Fruit fly (Drosophila melanogaster): Measurements from ENCODE around the gene PolG1.

Gene PolG1

DNA sequence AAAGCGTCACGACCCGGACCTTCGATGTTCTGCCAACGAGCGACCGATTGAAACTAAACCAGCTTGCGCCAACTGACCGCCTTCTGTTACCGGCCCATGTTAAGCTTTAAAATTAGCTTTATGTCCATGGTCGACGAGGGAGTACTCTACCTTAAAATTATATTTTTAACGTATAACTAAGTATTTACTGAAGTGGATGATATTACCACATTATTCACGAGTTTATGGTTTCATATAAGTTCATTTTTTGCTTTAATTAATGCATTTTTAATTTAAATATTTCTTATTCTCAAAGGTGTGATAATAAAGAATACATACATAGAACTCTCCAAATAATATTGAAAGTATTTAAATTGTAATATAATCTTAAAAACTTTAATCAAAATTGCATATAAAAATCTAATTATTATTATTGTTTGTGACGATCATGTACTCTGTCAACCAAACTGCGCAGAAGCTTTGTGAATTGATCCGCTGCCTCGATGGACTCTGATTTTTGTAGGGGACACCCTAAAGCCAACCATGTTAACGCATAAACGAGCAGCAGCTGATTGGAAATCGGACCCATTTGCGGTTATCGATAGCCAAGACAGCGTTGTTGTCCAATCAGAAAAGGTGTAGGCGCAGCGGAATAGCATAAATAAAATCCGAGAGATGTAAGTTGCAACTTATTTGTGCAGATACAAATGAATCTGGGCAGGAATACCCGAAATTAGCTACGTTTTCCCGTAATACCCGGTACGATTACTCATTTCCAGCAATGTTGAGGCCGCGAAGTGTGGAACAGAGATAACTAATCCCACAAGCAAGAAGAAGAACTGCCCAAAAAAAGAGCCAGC lies 47.2 kb downstream of the PolG1 start, which contains the start of the genes CG9008 and p38b (continued):
- TF ChIP-seq insv (GFP tag; optimal IDR thresholded peaks at IDR 0.05) (peak; percentile 65 to 95), CG14441 (GFP tag; IDR thresholded peaks at IDR 0.05) (peak; percentile 44; the same call in 1 of the 2 replicates), dm (GFP tag; optimal IDR thresholded peaks at IDR 0.05) (no peak), Max (GFP tag; optimal IDR thresholded peaks at IDR 0.05) (peak; percentile 61), CG11085 (GFP tag; IDR thresholded peaks at IDR 0.05) (no peak), CG17328 (GFP tag; IDR thresholded peaks at IDR 0.05) (peak; percentile 22; the same call in 1 of the 2 replicates), CG10565 (GFP tag; optimal IDR thresholded peaks at IDR 0.05) (no peak), D19B (GFP tag; optimal IDR thresholded peaks at IDR 0.05) (peak; percentile 77), B-H2 (GFP tag; optimal IDR thresholded peaks at IDR 0.05) (peak; percentile 40), oc (tag; optimal IDR thresholded peaks at IDR 0.05) (no peak), ssp (GFP tag; IDR thresholded peaks at IDR 0.05) (peak; percentile 63), CG14860 (GFP tag; IDR thresholded peaks at IDR 0.05; ENCODE audit: partially characterized antibody) (no peak), Doc3 (GFP tag; IDR thresholded peaks at IDR 0.05; ENCODE audit: partially characterized antibody) (0 out of 3 replicates have a peak, but pooled peaks have one; percentile 26), CG6854 (GFP tag; optimal IDR thresholded peaks at IDR 0.05) (peak; percentile 83), chm (GFP tag; IDR thresholded peaks at IDR 0.05) (no peak), CG7372 (GFP tag; IDR thresholded peaks at IDR 0.05) (no peak; the same call in 1 of the 2 replicates), usp (GFP tag; optimal IDR thresholded peaks at IDR 0.05) (no peak), sima (GFP tag; optimal IDR thresholded peaks at IDR 0.05) (no peak), yki (optimal IDR thresholded peaks at IDR 0.05) (no peak), lilli (GFP tag; optimal IDR thresholded peaks at IDR 0.05) (peak; percentile 70), corto (GFP tag; optimal IDR thresholded peaks at IDR 0.05) (peak; percentile 52), Dp (GFP tag; optimal IDR thresholded peaks at IDR 0.05) (no peak), lmd (GFP tag; IDR thresholded peaks at IDR 0.05) (peak; percentile 72), CG34224 (GFP tag; IDR thresholded peaks at IDR 0.05; ENCODE audit: partially characterized antibody) (peak; percentile 58; the same call in 2 of the 3 replicates), hbn (GFP tag; IDR thresholded peaks at IDR 0.05; ENCODE audit: partially characterized antibody) (no peak), Deaf1 (tag; optimal IDR thresholded peaks at IDR 0.05) (peak; percentile 76), danr (GFP tag; IDR thresholded peaks at IDR 0.05) (peak; percentile 9; the same call in 1 of the 2 replicates), row (GFP tag; IDR thresholded peaks at IDR 0.05) (peak; percentile 93), CG12155 (GFP tag; optimal IDR thresholded peaks at IDR 0.05) (peak; percentile 73), Sin3A (optimal IDR thresholded peaks at IDR 0.05) (peak; percentile 44), Doc2 (GFP tag; IDR thresholded peaks at IDR 0.05) (no peak), grn (GFP tag; optimal IDR thresholded peaks at IDR 0.05) (peak; percentile 13), Vsx1 (GFP tag; optimal IDR thresholded peaks at IDR 0.05) (peak; percentile 90), CG11247 (GFP tag; IDR thresholded peaks at IDR 0.05) (peak; percentile 30; the same call in 1 of the 2 replicates), peb (GFP tag; IDR thresholded peaks at IDR 0.05) (no peak), CG4820 (GFP tag; optimal IDR thresholded peaks at IDR 0.05) (peak; percentile 73), CG10959 (GFP tag; IDR thresholded peaks at IDR 0.05) (no peak), bab2 (GFP tag; optimal IDR thresholded peaks at IDR 0.05) (peak; percentile 46), CG16813 (GFP tag; IDR thresholded peaks at IDR 0.05; ENCODE audit: partially characterized antibody) (peak; percentile 25; the same call in 1 of the 3 replicates), CG8089 (GFP tag; optimal IDR thresholded peaks at IDR 0.05) (no peak), Usf (GFP tag; optimal IDR thresholded peaks at IDR 0.05) (peak; percentile 71), gsb (GFP tag; IDR thresholded peaks at IDR 0.05) (no peak), HLH54F (GFP tag; optimal IDR thresholded peaks at IDR 0.05) (peak; percentile 44), croc (GFP tag; conservative IDR thresholded peaks at IDR 0.05) (peak; percentile 44; the same call in 1 of the 3 replicates), CG13287 (GFP tag; IDR thresholded peaks at IDR 0.05; ENCODE audit: partially characterized antibody) (peak; percentile 43), ase (GFP tag; IDR thresholded peaks at IDR 0.05) (no peak; the same call in 2 of the 3 replicates), CG10366 (GFP tag; IDR thresholded peaks at IDR 0.05) (peak; percentile 56; the same call in 1 of the 2 replicates), Dad (GFP tag; optimal IDR thresholded peaks at IDR 0.05) (peak; percentile 19), CoRest (tag; optimal IDR thresholded peaks at IDR 0.05) (peak; percentile 95)

Data from whole organism, embryonic.